Fruit fly (Drosophila melanogaster) S2 (cell line): ENCODE measurements around the gene vri.
A peak's percentile ranks its signal among the peaks of the same experiment; 100 is the strongest.

Experiments
- CG8478 ChIP-seq: fragments of >200 bp; optimal IDR thresholded peaks from 2 replicates; lab custom pipeline; 2018
- CTCF ChIP-seq, 2 experiments: fragments of >200 bp; optimal IDR thresholded peaks; 2 replicates each; lab custom pipeline; 2018

The vri gene

DNA sequence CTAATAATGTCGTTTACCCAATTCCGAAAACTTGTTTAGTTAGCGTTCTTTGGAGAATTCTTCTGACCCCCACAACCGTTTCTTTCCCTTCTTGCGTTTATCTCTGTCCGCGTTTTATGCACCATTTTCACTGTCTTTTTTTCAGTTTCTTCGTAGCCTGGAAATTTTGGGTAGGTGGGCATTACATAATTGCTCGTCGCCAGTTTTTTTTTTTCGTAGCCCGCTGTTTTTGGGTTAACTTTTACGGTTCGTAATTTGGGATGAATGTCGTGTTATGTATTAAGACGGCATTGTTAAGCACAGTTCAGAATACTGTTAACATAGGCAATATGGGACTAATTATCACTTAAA, 9.2 kb downstream of the vri start:
- TF ChIP-seq CTCF (optimal IDR thresholded peaks at IDR 0.05; lab: Kevin White, UChicago) (no peak), CG8478 (lab: Kevin White, UChicago) (no peak)

DNA sequence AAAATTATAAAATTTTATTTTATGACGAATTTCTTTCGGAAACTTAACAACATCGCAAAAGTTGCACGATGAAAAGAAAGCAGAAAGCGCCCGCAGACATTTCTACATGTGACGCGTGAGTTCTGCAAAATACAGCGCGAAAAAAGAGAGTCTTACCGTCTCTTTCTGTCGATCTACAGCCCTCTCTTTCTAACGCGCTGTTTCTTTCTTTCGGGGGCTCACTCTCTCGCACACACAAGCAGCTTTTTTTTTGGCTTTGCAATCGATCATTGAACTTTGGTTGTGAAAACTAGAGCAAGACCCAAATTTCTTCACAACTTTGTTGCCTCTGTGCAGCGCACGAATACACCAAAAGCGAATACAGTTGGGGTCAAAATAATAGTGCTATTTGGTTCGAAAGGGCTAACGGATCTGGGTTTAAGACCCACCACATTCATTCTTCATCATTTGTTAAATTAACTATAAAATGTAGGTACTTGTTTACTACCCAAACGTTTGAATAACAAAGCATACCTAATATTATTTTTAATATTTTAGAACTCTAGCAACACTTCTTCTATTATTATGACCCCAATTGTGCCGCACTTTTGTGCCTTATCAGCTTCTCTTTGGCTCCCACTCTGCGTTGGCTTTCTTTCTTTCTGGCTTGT, 10.4 kb downstream of the vri start:
- TF ChIP-seq CG8478 (lab: Kevin White, UChicago) (no peak), CTCF (optimal IDR thresholded peaks at IDR 0.05; lab: Kevin White, UChicago) (no peak)

DNA sequence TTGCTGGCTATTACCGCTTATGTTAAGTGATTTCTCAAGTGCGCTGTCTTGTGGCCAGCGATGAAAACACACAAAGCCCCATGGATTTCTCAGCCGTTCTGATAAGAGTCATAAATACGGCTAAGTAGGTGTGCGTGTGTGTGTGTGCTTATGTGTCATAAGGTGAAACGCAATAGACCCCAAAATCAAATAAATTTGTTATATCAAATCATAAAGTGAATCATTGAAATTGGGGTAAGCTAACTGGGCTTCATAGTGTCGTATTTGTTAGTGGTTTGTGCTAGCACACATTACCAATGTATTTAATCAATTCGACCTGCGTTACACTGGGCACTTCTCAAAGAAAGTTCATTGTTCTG, 10.9 kb downstream of the vri start:
- TF ChIP-seq CTCF (optimal IDR thresholded peaks at IDR 0.05; lab: Kevin White, UChicago) (no peak), CG8478 (lab: Kevin White, UChicago) (no peak)

DNA sequence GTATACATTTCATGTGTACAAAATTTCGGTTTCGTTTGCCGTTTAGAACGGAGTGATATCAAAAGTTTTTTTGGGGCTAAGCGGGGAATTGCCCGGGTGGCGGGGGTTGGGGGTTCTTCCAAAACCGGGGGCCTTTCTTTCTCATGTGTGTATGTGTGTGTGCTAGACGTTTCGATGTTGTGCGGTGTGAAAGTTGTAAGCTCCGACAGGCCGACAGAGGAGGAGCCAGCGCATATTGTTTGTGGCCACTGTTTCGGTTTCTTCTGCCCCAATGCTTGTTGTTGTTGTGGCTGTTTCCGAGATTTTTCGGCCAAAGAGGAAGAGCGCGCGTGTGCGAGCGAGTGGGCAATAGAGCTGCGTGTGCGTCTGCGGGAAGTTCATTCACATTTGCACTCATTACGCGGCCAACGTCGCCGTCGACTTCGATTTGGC, 11.5 kb downstream of the vri start:
- TF ChIP-seq CG8478 (lab: Kevin White, UChicago): no peak
- TF ChIP-seq CTCF (optimal IDR thresholded peaks at IDR 0.05; lab: Kevin White, UChicago): no peak

- TF ChIP-seq CTCF (optimal IDR thresholded peaks at IDR 0.05; lab: Kevin White, UChicago) (no peak), CG8478 (lab: Kevin White, UChicago) (no peak)
Observed at dm6 chr2L:5300785-5301616, 12.3 kb downstream of the vri start.

dm6 chr2L:5302284-5302683, 13.5 kb downstream of the vri start:
- TF ChIP-seq CTCF (optimal IDR thresholded peaks at IDR 0.05; lab: Kevin White, UChicago): no peak
- no peak for TF ChIP-seq CG8478 (lab: Kevin White, UChicago)

DNA sequence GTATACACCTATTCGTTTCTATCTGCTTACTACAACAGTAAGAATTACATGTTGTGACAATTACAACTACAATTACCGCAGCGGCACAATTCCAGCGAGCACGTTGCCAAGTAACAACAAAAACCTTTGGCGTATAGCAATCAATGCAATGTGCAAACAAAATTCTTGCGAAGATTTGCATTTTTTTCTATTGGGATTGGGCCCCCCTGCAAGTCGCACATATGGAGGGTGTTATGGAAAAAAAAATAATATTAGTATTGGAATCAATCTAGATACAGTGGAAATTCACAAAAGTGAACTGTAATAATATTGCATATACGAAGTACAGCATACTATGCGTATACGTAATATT, 13.9 kb downstream of the vri start:
- TF ChIP-seq CG8478 (lab: Kevin White, UChicago) (no peak), CTCF (optimal IDR thresholded peaks at IDR 0.05; lab: Kevin White, UChicago) (no peak)

DNA sequence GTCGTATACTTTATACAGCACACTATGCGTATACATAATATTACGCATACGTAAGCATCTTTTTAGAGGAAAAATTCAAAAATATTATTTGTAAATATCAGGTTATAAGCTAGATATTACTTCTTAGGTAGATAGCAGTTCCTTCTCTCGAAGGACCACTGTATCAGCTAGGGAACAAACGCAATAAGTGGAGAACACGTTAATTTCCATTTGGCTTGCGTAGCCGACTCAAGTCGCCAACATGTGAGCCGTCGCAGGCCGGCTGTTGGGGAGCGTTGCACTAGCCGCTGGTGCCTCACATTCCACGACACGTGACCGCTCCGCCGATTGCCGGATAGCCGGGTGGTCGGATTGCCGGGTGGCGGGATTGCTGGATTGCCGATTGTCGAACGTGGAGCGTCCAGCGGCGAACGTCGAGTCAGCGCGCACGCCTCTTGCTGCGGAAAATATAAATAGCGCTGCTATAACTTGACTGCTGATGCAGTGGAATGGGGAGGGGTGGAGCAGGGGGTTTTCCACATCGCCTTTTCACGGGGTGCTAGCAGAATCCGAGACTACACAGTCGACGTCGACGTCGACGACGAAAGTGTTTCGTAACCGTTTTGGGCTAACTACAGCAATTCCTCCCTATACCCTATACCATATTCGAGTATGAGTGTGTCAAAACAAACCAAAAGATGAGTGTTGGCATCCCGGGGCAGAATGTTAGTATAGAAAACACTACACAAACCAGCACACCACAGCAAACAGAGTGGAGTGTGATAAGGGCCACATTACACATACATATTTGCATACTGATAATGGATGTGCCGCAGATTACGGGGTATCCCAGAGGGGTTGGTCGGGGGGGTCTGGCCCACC, 14.5 kb downstream of the vri start:
- TF ChIP-seq CTCF (optimal IDR thresholded peaks at IDR 0.05; lab: Kevin White, UChicago) (no peak), CG8478 (lab: Kevin White, UChicago) (no peak)

DNA sequence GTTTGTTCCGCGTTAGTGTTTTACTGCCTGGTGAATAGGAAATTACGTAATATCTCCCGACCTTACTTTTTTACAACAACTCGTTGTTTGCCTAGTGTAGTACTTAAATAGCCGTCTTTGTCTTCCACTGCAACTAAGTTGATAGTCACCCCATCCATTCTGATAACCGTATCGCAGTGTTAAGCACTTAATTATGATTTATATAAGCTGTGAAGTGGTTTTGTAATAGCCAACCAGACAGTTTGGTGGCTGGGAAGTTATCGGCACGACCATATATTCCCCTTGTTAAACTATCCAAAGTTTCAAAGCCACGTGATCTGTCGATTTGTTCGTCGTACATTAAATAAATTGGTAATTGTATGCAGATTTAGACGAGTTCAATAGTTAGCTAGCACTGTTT, 15.6 kb downstream of the vri start:
- TF ChIP-seq CG8478 (lab: Kevin White, UChicago) (no peak), CTCF (optimal IDR thresholded peaks at IDR 0.05; lab: Kevin White, UChicago) (no peak)

DNA sequence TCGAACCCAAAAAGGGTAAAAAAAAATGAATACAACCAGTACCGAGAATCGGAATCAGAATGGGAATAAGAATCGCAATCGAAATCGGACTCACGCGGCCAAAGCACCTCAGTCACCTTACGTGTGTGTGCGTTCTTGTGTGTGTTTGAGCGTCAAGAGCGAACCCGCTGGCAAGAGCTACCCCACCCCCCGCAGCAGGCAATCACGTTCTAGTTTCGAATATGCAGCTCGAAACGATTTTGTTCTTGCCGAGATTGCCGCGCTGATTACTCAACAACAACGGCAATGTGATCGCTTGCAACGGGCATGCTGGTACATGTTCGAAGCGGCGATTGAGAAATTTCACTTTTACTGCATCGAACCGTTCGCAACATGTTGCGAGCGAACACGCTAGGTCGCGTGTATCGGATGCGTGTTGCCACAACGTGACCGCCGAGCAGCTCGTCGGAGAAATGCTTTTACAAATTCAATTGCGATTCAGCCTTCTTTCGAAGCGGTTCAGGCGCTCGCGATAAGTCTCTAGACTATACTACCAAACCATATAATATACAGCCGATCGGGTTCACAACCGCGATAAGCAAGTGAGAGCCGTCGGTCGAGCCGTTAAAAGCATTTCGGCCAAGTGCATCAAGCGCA, 16.6 kb downstream of the vri start:
- TF ChIP-seq CTCF (optimal IDR thresholded peaks at IDR 0.05; lab: Kevin White, UChicago) (peak in 1 of 2 experiments; percentile 14), CG8478 (lab: Kevin White, UChicago) (no peak)

DNA sequence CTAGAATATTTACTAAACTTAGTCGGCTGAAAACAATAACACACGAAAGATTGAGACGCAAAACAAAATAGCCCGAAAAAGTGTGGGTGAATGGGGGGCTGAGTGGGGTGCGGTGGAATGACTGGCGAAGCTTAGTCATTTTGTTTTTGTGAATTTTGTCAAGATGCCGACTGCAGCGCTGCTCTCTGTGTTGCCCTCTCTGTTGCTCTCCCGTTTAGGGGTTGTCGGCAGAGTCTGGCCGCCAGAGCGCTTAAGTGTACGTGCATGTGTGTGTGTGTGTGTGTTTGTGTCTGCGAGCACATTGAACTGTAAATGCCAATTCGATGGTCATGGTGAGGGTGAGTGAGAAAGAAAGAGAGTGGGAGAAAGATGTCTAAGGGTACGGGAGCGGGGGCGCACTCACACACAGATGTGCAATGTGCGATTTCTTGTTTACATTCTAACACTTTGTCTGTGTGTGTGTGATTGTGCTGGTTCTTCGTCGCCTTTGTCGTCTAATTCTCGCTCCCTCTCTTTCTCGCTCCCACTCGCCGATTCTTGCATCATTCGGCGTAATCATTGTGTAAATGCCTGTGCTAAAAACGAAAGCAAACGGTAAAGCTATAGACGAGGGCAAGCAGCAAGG, 17.7 kb downstream of the vri start:
- peak in 1 of 2 experiments; percentile 29 for TF ChIP-seq CTCF (optimal IDR thresholded peaks at IDR 0.05; lab: Kevin White, UChicago)
- no peak for TF ChIP-seq CG8478 (lab: Kevin White, UChicago)

- TF ChIP-seq CG8478 (lab: Kevin White, UChicago): no peak
- TF ChIP-seq CTCF (optimal IDR thresholded peaks at IDR 0.05; lab: Kevin White, UChicago): no peak
Observed at dm6 chr2L:5309369-5309768, 20.6 kb downstream of the vri start.

DNA sequence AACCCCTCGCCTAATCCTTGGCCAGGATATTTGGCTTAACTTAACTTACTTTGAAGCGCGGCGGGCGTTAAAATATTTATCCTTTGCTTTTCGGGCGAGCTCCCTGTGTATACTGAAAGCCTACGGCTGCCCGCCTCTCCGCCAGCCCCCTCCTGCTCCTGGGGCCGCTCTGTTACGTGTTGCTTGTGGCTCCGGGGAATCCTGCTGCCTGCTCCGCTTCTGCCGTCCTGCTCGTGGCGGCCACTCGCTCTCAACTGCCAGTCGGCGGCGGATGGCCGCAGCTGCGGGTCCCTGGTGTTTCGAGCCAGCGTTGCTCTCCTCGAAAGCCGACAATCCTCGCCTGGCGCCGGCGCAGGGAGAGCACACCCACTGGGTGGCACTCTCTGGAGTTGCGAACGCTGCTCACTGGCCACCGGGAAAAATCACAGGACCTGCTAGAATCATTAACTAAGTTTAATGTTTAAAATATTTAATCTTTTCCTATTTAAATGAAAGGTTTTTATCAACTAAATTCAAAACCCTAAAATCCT, 26.0 kb downstream of the vri start, which contains the start of gene CG14024:
Gene CG14024, minus strand, starts transcription at position 266 of the 530 bp plus-strand sequence.
- TF ChIP-seq CG8478 (lab: Kevin White, UChicago) (no peak), CTCF (optimal IDR thresholded peaks at IDR 0.05; lab: Kevin White, UChicago) (no peak)

DNA sequence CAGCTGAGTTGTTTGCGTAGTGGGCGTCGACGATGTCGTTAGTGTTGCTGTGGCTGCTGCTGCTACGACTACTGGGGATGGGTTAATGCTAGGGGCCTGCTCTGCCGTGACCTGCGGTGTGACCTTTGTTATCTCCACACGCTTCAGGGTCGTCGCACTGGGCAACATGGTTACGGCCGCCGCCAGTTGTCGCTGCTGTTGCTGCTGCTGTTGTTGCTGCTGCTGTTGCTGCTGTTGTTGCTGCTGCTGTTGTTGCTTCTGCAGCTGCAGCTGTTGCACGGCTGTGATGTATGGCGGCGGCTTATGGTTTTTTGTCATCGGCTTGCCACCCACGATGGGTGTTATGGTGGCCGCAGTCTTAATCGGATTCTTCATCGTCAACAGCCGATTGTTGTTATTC, 31.3 kb downstream of the vri start:
- no peak for TF ChIP-seq CG8478 (lab: Kevin White, UChicago)
- TF ChIP-seq CTCF (optimal IDR thresholded peaks at IDR 0.05; lab: Kevin White, UChicago): no peak
